Fruit fly (Drosophila melanogaster) whole organism, embryonic: Measurements from ENCODE around the gene snu.

Experiments used
- Adf1 ChIP-seq: fragments of 200-800 bp; sonication (Bioruptor generic); IDR thresholded peaks from 2 replicates; pipeline ENCODE4 v1.3.6; 2022; ENCODE audit warnings: missing biosample characterization, missing genetic modification characterization
- B-H1 ChIP-seq: fragments of 200-800 bp; sonication (Bioruptor generic); IDR thresholded peaks from 3 replicates; pipeline ENCODE4 v1.3.6; 2022; ENCODE audit warnings: missing biosample characterization, missing genetic modification characterization
- CG11695 ChIP-seq: fragments of 200-800 bp; sonication (Bioruptor generic); IDR thresholded peaks from 3 replicates; pipeline ENCODE4 v1.3.6; 2022; ENCODE audit warnings: missing biosample characterization, missing genetic modification characterization
- CG12104 ChIP-seq: fragments of 200-800 bp; sonication (Bioruptor generic); optimal IDR thresholded peaks from 3 replicates; lab custom pipeline; 2016; ENCODE audit warnings: missing biosample characterization, missing genetic modification characterization
- CG13287 ChIP-seq: fragments of 200-800 bp; sonication (Bioruptor generic); IDR thresholded peaks from 2 replicates; pipeline ENCODE4 v1.3.6; 2022; ENCODE audit warnings: missing biosample characterization, missing genetic modification characterization; ENCODE audit not compliant: partially characterized antibody
- CG13296 ChIP-seq: fragments of 200-800 bp; sonication (Bioruptor generic); optimal IDR thresholded peaks from 3 replicates; lab custom pipeline; 2018; ENCODE audit warnings: missing biosample characterization, mild to moderate bottlenecking, missing genetic modification characterization
- CG16813 ChIP-seq: fragments of 200-800 bp; sonication (Bioruptor generic); IDR thresholded peaks from 3 replicates; pipeline ENCODE4 v1.3.6; 2022; ENCODE audit warnings: missing biosample characterization, missing genetic modification characterization; ENCODE audit not compliant: partially characterized antibody
- CG17359 ChIP-seq: fragments of 200-800 bp; sonication (Bioruptor generic); optimal IDR thresholded peaks from 3 replicates; lab custom pipeline; 2018; ENCODE audit warnings: missing biosample characterization, mild to moderate bottlenecking, missing genetic modification characterization, moderate library complexity
- CG17361 ChIP-seq: fragments of 200-800 bp; sonication (Bioruptor generic); IDR thresholded peaks from 3 replicates; pipeline ENCODE4 v1.3.6; 2022; ENCODE audit warnings: missing biosample characterization, missing genetic modification characterization
- CG18476 ChIP-seq: fragments of 200-800 bp; sonication (Bioruptor generic); optimal IDR thresholded peaks from 2 replicates; lab custom pipeline; 2016; ENCODE audit warnings: missing biosample characterization, mild to moderate bottlenecking, missing genetic modification characterization
- CG2120 ChIP-seq: fragments of 200-800 bp; sonication (Bioruptor generic); optimal IDR thresholded peaks from 3 replicates; lab custom pipeline; 2016; ENCODE audit warnings: missing biosample characterization, missing genetic modification characterization
- CG3065 ChIP-seq: fragments of 200-800 bp; sonication (Bioruptor generic); optimal IDR thresholded peaks from 2 replicates; lab custom pipeline; 2016; ENCODE audit warnings: missing biosample characterization, missing genetic modification characterization
- CG3847 ChIP-seq: fragments of 200-800 bp; sonication (Bioruptor generic); IDR thresholded peaks from 2 replicates; pipeline ENCODE4 v1.3.6; 2022; ENCODE audit warnings: missing biosample characterization, missing genetic modification characterization
- CG4617 ChIP-seq: fragments of 200-800 bp; sonication (Bioruptor generic); optimal IDR thresholded peaks from 3 replicates; lab custom pipeline; 2016; ENCODE audit warnings: missing biosample characterization, missing genetic modification characterization, borderline replicate concordance
- CG5180 ChIP-seq: fragments of 200-800 bp; sonication (Bioruptor generic); optimal IDR thresholded peaks from 3 replicates; lab custom pipeline; 2017; ENCODE audit warnings: missing biosample characterization, missing genetic modification characterization, mild to moderate bottlenecking, moderate library complexity, missing genetic modification reagents
- CG7556 ChIP-seq: fragments of 200-800 bp; sonication (Bioruptor generic); optimal IDR thresholded peaks from 2 replicates; lab custom pipeline; 2017; ENCODE audit warnings: missing biosample characterization, mild to moderate bottlenecking, missing genetic modification characterization
- CG8359 ChIP-seq: fragments of 200-800 bp; sonication (Bioruptor generic); optimal IDR thresholded peaks from 2 replicates; lab custom pipeline; 2017; ENCODE audit warnings: missing biosample characterization, mild to moderate bottlenecking, missing genetic modification characterization, borderline replicate concordance
- CG9437 ChIP-seq: fragments of 200-800 bp; sonication (Bioruptor generic); optimal IDR thresholded peaks from 2 replicates; lab custom pipeline; 2018; ENCODE audit warnings: missing biosample characterization, mild to moderate bottlenecking, missing genetic modification characterization
- Camta ChIP-seq: fragments of 200-800 bp; sonication (Bioruptor generic); optimal IDR thresholded peaks from 2 replicates; lab custom pipeline; 2016; ENCODE audit warnings: missing biosample characterization, missing genetic modification characterization
- Deaf1 ChIP-seq: fragments of 200-800 bp; optimal IDR thresholded peaks from 3 replicates; lab custom pipeline; 2019; ENCODE audit warnings: missing biosample characterization, mild to moderate bottlenecking, missing genetic modification characterization, moderate library complexity
- Drgx ChIP-seq: fragments of 200-800 bp; sonication (Bioruptor generic); IDR thresholded peaks from 2 replicates; pipeline ENCODE4 v1.3.6; 2022; ENCODE audit warnings: missing biosample characterization, missing genetic modification characterization
- Hr78 ChIP-seq, 2 experiments: fragments of 200-800 bp in 1 of 2; fragments of >200 bp in 1 of 2; sonication (Bioruptor generic) in 1 of 2; optimal IDR thresholded peaks; 2 replicates each; lab custom pipeline; 2017 to 2019; ENCODE audit warnings: missing biosample characterization in 2 of 2, missing genetic modification characterization in 2 of 2, mild to moderate bottlenecking in 1 of 2, moderate library complexity in 1 of 2
- Jarid2 ChIP-seq: fragments of 200-800 bp; sonication (Bioruptor generic); optimal IDR thresholded peaks from 3 replicates; lab custom pipeline; 2017; ENCODE audit warnings: mild to moderate bottlenecking, missing biosample characterization, missing genetic modification reagents, missing genetic modification characterization
- Med ChIP-seq: fragments of 200-800 bp; sonication (Bioruptor generic); peaks from one replicate; lab custom pipeline; 2016; ENCODE audit warnings: missing biosample characterization, missing genetic modification characterization, mild to moderate bottlenecking, inconsistent platforms, moderate library complexity
- Rx ChIP-seq: fragments of 200-800 bp; sonication (Bioruptor generic); IDR thresholded peaks from 2 replicates; pipeline ENCODE4 v1.3.6; 2022; ENCODE audit warnings: missing biosample characterization, missing genetic modification characterization
- Xbp1 ChIP-seq: fragments of 200-800 bp; sonication (Bioruptor generic); optimal IDR thresholded peaks from 3 replicates; lab custom pipeline; 2016; ENCODE audit warnings: missing biosample characterization, mild to moderate bottlenecking, missing genetic modification characterization
- YL-1 ChIP-seq: fragments of 200-800 bp; sonication (Bioruptor generic); optimal IDR thresholded peaks from 3 replicates; lab custom pipeline; 2017; ENCODE audit warnings: missing biosample characterization, mild to moderate bottlenecking, missing genetic modification characterization
- dysf ChIP-seq: fragments of 200-800 bp; sonication (Bioruptor generic); IDR thresholded peaks from 3 replicates; pipeline ENCODE4 v1.3.6; 2022; ENCODE audit warnings: missing biosample characterization, missing genetic modification characterization
- emc ChIP-seq: fragments of 200-800 bp; sonication (Bioruptor generic); optimal IDR thresholded peaks from 2 replicates; lab custom pipeline; 2016; ENCODE audit warnings: missing biosample characterization, missing genetic modification characterization
- grn ChIP-seq: fragments of 200-800 bp; sonication (Bioruptor generic); optimal IDR thresholded peaks from 3 replicates; lab custom pipeline; 2017; ENCODE audit warnings: missing biosample characterization, missing genetic modification characterization
- hkb ChIP-seq, 2 experiments: fragments of 200-800 bp in 1 of 2; fragments of >200 bp in 1 of 2; sonication (Bioruptor generic) in 1 of 2; IDR thresholded peaks in 1 of 2; optimal IDR thresholded peaks in 1 of 2; 2 replicates each; pipeline versions ENCODE4 v1.3.6 to Lab custom; 2017 to 2022; ENCODE audit warnings: missing biosample characterization in 1 of 2, missing genetic modification characterization in 1 of 2
- ind ChIP-seq: fragments of 200-800 bp; sonication (Bioruptor generic); optimal IDR thresholded peaks from 3 replicates; lab custom pipeline; 2016; ENCODE audit warnings: missing biosample characterization, missing genetic modification characterization
- ken ChIP-seq: fragments of 200-800 bp; sonication (Bioruptor generic); IDR thresholded peaks from 3 replicates; pipeline ENCODE4 v1.3.6; 2022; ENCODE audit warnings: missing biosample characterization, missing genetic modification characterization
- nom ChIP-seq: fragments of 200-800 bp; sonication (Bioruptor generic); optimal IDR thresholded peaks from 2 replicates; lab custom pipeline; 2017; ENCODE audit warnings: missing biosample characterization, missing genetic modification characterization, mild to moderate bottlenecking, moderate library complexity, missing genetic modification reagents
- oc ChIP-seq: fragments of 200-800 bp; sonication (Bioruptor generic); optimal IDR thresholded peaks from 2 replicates; lab custom pipeline; 2018; ENCODE audit warnings: missing biosample characterization, mild to moderate bottlenecking, missing genetic modification characterization, moderate library complexity
- p53 ChIP-seq: fragments of 200-800 bp; sonication (Bioruptor generic); optimal IDR thresholded peaks from 2 replicates; lab custom pipeline; 2016; ENCODE audit warnings: missing biosample characterization, missing genetic modification characterization
- sr ChIP-seq: fragments of 200-800 bp; sonication (Bioruptor generic); IDR thresholded peaks from 3 replicates; pipeline ENCODE4 v1.3.6; 2022; ENCODE audit warnings: missing biosample characterization, missing genetic modification characterization
- tin ChIP-seq: fragments of 200-800 bp; sonication (Bioruptor generic); optimal IDR thresholded peaks from 3 replicates; lab custom pipeline; 2016; ENCODE audit warnings: missing biosample characterization, missing genetic modification characterization
- unpg ChIP-seq: fragments of 200-800 bp; sonication (Bioruptor generic); optimal IDR thresholded peaks from 3 replicates; lab custom pipeline; 2018; ENCODE audit warnings: missing biosample characterization, mild to moderate bottlenecking, missing genetic modification characterization, moderate library complexity

snu gene

dm6 chr3R:28681834-28682464 is 7.1 kb downstream of the snu start (continued):
- no peak for TF ChIP-seq CG12104 (GFP tag; lab: Kevin White, UChicago)
- TF ChIP-seq unpg = no peak
- TF ChIP-seq Jarid2 (GFP tag; lab: Kevin White, UChicago) = peak; percentile 60
- TF ChIP-seq Hr78 (GFP tag; optimal IDR thresholded peaks at IDR 0.05; lab: Kevin White, UChicago) = peak in 1 of 2 experiments; percentile 46
- TF ChIP-seq CG4617 (GFP tag; lab: Kevin White, UChicago) = no peak
- TF ChIP-seq ken (GFP tag; lab: Robert Waterston, UW) = 0 out of 3 replicates have a peak, but pooled peaks have one; percentile 3
- peak; percentile 63 for TF ChIP-seq Deaf1
- TF ChIP-seq CG8359 (GFP tag; lab: Kevin White, UChicago) = peak; percentile 98
- TF ChIP-seq dysf (GFP tag; lab: Robert Waterston, UW) = no peak
- 0 out of 3 replicates have a peak, but pooled peaks have one; percentile 23 for TF ChIP-seq CG16813 (GFP tag; lab: Robert Waterston, UW)
- TF ChIP-seq Xbp1 (GFP tag; lab: Kevin White, UChicago) = no peak
- TF ChIP-seq Camta (GFP tag; lab: Kevin White, UChicago) = no peak
- no peak for TF ChIP-seq CG9437 (GFP tag; lab: Kevin White, UChicago)
- 0 out of 3 replicates have a peak, but pooled peaks have one; percentile 6 for TF ChIP-seq sr (GFP tag; lab: Robert Waterston, UW)
- no peak for TF ChIP-seq ind
- TF ChIP-seq CG11695 (GFP tag; lab: Robert Waterston, UW) = no peak
- no peak for TF ChIP-seq B-H1 (GFP tag; lab: Robert Waterston, UW)
- TF ChIP-seq Drgx = peak; percentile 16; the same call in 1 of the 2 replicates
- TF ChIP-seq CG17359 (tag; lab: Kevin White, UChicago) = no peak
- TF ChIP-seq p53 (GFP tag; lab: Kevin White, UChicago) = no peak
- no peak for TF ChIP-seq YL-1 (GFP tag; lab: Kevin White, UChicago)
- peak; percentile 67 for TF ChIP-seq Med (GFP tag; lab: Kevin White, UChicago)
- TF ChIP-seq tin = no peak
- no peak for TF ChIP-seq CG13296 (GFP tag; lab: Kevin White, UChicago)
- TF ChIP-seq grn (GFP tag; lab: Kevin White, UChicago) = no peak
- no peak for TF ChIP-seq CG3065
- TF ChIP-seq CG3847 (GFP tag; lab: Robert Waterston, UW) = no peak
- TF ChIP-seq CG17361 (GFP tag; lab: Robert Waterston, UW) = no peak
- 0 out of 2 replicates have a peak, but pooled peaks have one; percentile 10 for TF ChIP-seq CG13287 (GFP tag; lab: Robert Waterston, UW)
- peak; percentile 0 for TF ChIP-seq CG5180 (GFP tag; lab: Kevin White, UChicago)
- TF ChIP-seq oc (tag; lab: Kevin White, UChicago) = peak; percentile 75
- TF ChIP-seq CG18476 (GFP tag; lab: Kevin White, UChicago) = no peak
- peak; percentile 78 for TF ChIP-seq Adf1 (GFP tag; lab: Robert Waterston, UW)
- TF ChIP-seq nom (GFP tag; lab: Kevin White, UChicago) = peak; percentile 30
- no peak for TF ChIP-seq CG7556 (GFP tag; lab: Kevin White, UChicago)
- no peak for TF ChIP-seq Rx
- no peak for TF ChIP-seq CG2120 (GFP tag; lab: Kevin White, UChicago)
- TF ChIP-seq emc (GFP tag; lab: Kevin White, UChicago) = no peak
- TF ChIP-seq hkb (optimal IDR thresholded peaks at IDR 0.05; lab: Kevin White, UChicago) = no peak
- TF ChIP-seq hkb (GFP tag; IDR thresholded peaks at IDR 0.05; lab: Robert Waterston, UW) = peak; percentile 31; the same call in 1 of the 2 replicates
